Worm (Caenorhabditis elegans) whole organism, L4 larva: ENCODE measurements around the gene gex-2.

Experiments used
- Y105C5A.15 ChIP-seq: fragments of 200-800 bp; sonication (Bioruptor generic); IDR thresholded peaks from 2 replicates; pipeline ENCODE4 v1.3.6; 2022; ENCODE audit warnings: missing genetic modification characterization, missing compliant biosample characterization
- ceh-44 ChIP-seq: fragments of 200-800 bp; sonication (Bioruptor generic); IDR thresholded peaks from 2 replicates; pipeline ENCODE4 v1.3.6; 2022; ENCODE audit warnings: missing genetic modification reagents, missing genetic modification characterization, missing compliant biosample characterization
- daf-12 ChIP-seq: fragments of 150-350 bp; optimal IDR thresholded peaks from 2 replicates; lab custom pipeline; 2014; ENCODE audit warnings: missing biosample characterization, missing genetic modification reagents, missing genetic modification characterization
- lim-7 ChIP-seq: fragments of 200-800 bp; sonication (Bioruptor generic); IDR thresholded peaks from 2 replicates; pipeline ENCODE4 v1.3.6; 2022; ENCODE audit warnings: missing genetic modification characterization, missing compliant biosample characterization
- lin-13 ChIP-seq: fragments of 150-350 bp; optimal IDR thresholded peaks from 2 replicates; lab custom pipeline; 2014; ENCODE audit warnings: missing biosample characterization, missing genetic modification reagents, missing genetic modification characterization
- mdl-1 ChIP-seq, 2 experiments: fragments of 150-350 bp in 1 of 2; sonication (generic microtip) in 1 of 2; optimal IDR thresholded peaks; 2 replicates each; lab custom pipeline; 2014 to 2017; ENCODE audit warnings: missing biosample characterization in 2 of 2, missing genetic modification characterization in 2 of 2
- mep-1 ChIP-seq: fragments of 150-350 bp; sonication (generic microtip); optimal IDR thresholded peaks from 3 replicates; lab custom pipeline; 2014; ENCODE audit warnings: missing biosample characterization, missing genetic modification characterization
- nhr-42 ChIP-seq: fragments of 200-800 bp; sonication (Bioruptor generic); IDR thresholded peaks from 2 replicates; pipeline ENCODE4 v1.3.6; 2022; ENCODE audit warnings: missing genetic modification characterization, missing compliant biosample characterization
- spr-1 ChIP-seq: sonication (generic microtip); optimal IDR thresholded peaks from 2 replicates; lab custom pipeline; 2016; ENCODE audit warnings: mild to moderate bottlenecking, missing genetic modification characterization, missing compliant biosample characterization
- vab-7 ChIP-seq: fragments of 200-800 bp; sonication (Bioruptor generic); IDR thresholded peaks from 2 replicates; pipeline ENCODE4 v1.3.6; 2022; ENCODE audit warnings: missing genetic modification reagents, missing genetic modification characterization, missing compliant biosample characterization

- TF ChIP-seq lim-7 = no peak
- TF ChIP-seq ceh-44 (GFP tag; lab: Robert Waterston, UW) = no peak
- no peak for TF ChIP-seq mdl-1 (tag; optimal IDR thresholded peaks at IDR 0.05; lab: Kevin White, UChicago)
- no peak for TF ChIP-seq daf-12 (tag; lab: Kevin White, UChicago)
- TF ChIP-seq spr-1 (tag; lab: Kevin White, UChicago) = no peak
- no peak for TF ChIP-seq vab-7 (GFP tag; lab: Robert Waterston, UW)
- TF ChIP-seq mep-1 (tag; lab: Kevin White, UChicago) = no peak
- TF ChIP-seq lin-13 (GFP tag; lab: Kevin White, UChicago) = no peak
- TF ChIP-seq nhr-42 = no peak
- no peak for TF ChIP-seq Y105C5A.15
Observed at ce11 chrIV:619766-620165, 47.2 kb downstream of the gex-2 start.
